Fruit fly (Drosophila melanogaster) whole organism, embryonic: ENCODE data around the gene CG10959.

Source experiments
- Ada2b ChIP-seq: fragments of 200-800 bp; sonication (Bioruptor generic); IDR thresholded peaks from 2 replicates; pipeline ENCODE4 v1.3.6; 2022; ENCODE audit warnings: missing biosample characterization, missing genetic modification characterization
- Awh ChIP-seq: fragments of 200-800 bp; sonication (Bioruptor generic); IDR thresholded peaks from 2 replicates; pipeline ENCODE4, ENCODE4 v1.3.6; 2022; ENCODE audit warnings: missing biosample characterization, missing genetic modification characterization
- B-H2 ChIP-seq: fragments of 200-800 bp; sonication (Bioruptor generic); optimal IDR thresholded peaks from 2 replicates; lab custom pipeline; 2018; ENCODE audit warnings: missing biosample characterization, mild to moderate bottlenecking, missing genetic modification characterization
- Bdp1 ChIP-seq: fragments of 200-800 bp; sonication (Bioruptor generic); optimal IDR thresholded peaks from 3 replicates; lab custom pipeline; 2016; ENCODE audit warnings: missing biosample characterization, missing genetic modification characterization
- CG10209 ChIP-seq: fragments of 200-800 bp; sonication (Bioruptor generic); optimal IDR thresholded peaks from 3 replicates; lab custom pipeline; 2017; ENCODE audit warnings: missing biosample characterization, mild to moderate bottlenecking, missing genetic modification characterization, missing genetic modification reagents
- CG10366 ChIP-seq: fragments of 200-800 bp; sonication (Bioruptor generic); IDR thresholded peaks from 2 replicates; pipeline ENCODE4 v1.3.6; 2022; ENCODE audit warnings: missing biosample characterization, missing genetic modification characterization
- CG11085 ChIP-seq: fragments of 200-800 bp; sonication (Bioruptor generic); IDR thresholded peaks from 2 replicates; pipeline ENCODE4 v1.3.6; 2022; ENCODE audit warnings: missing biosample characterization, missing genetic modification characterization
- CG11093 ChIP-seq: fragments of 200-800 bp; sonication (Bioruptor generic); IDR thresholded peaks from 3 replicates; pipeline ENCODE4 v1.3.6; 2022; ENCODE audit warnings: missing biosample characterization, missing genetic modification characterization
- CG12391 ChIP-seq: fragments of 200-800 bp; sonication (Bioruptor generic); optimal IDR thresholded peaks from 3 replicates; lab custom pipeline; 2018; ENCODE audit warnings: missing biosample characterization, mild to moderate bottlenecking, missing genetic modification characterization, moderate library complexity
- CG14710 ChIP-seq: fragments of 200-800 bp; sonication (Bioruptor generic); optimal IDR thresholded peaks from 3 replicates; lab custom pipeline; 2019; ENCODE audit warnings: missing biosample characterization, mild to moderate bottlenecking, missing genetic modification characterization, moderate library complexity
- CG15514 ChIP-seq: fragments of 200-800 bp; sonication (Bioruptor generic); optimal IDR thresholded peaks from 3 replicates; lab custom pipeline; 2017; ENCODE audit warnings: missing biosample characterization, missing genetic modification characterization, mild to moderate bottlenecking, moderate library complexity, missing genetic modification reagents
- CG17829 ChIP-seq: fragments of 200-800 bp; optimal IDR thresholded peaks from 2 replicates; lab custom pipeline; 2019; ENCODE audit warnings: missing biosample characterization, mild to moderate bottlenecking, missing genetic modification characterization, moderate library complexity
- CG30020 ChIP-seq: fragments of 200-800 bp; optimal IDR thresholded peaks from 2 replicates; lab custom pipeline; 2019; ENCODE audit warnings: missing biosample characterization, mild to moderate bottlenecking, missing genetic modification characterization, moderate library complexity
- CG30431 ChIP-seq: fragments of 200-800 bp; sonication (Bioruptor generic); optimal IDR thresholded peaks from 2 replicates; lab custom pipeline; 2017; ENCODE audit warnings: missing biosample characterization, missing genetic modification characterization
- CG31441 ChIP-seq: fragments of 200-800 bp; sonication (Bioruptor generic); IDR thresholded peaks from 2 replicates; pipeline ENCODE4 v1.3.6; 2022; ENCODE audit warnings: missing biosample characterization, missing genetic modification characterization
- CG34422 ChIP-seq: fragments of 200-800 bp; sonication (Bioruptor generic); IDR thresholded peaks from 3 replicates; pipeline ENCODE4 v1.3.6; 2022; ENCODE audit warnings: missing biosample characterization, missing genetic modification characterization
- CG42726 ChIP-seq: fragments of 200-800 bp; sonication (Bioruptor generic); IDR thresholded peaks from 2 replicates; pipeline ENCODE4 v1.3.6; 2022; ENCODE audit warnings: missing biosample characterization, missing genetic modification characterization; ENCODE audit not compliant: partially characterized antibody
- CG4328 ChIP-seq: fragments of 200-800 bp; sonication (Bioruptor generic); optimal IDR thresholded peaks from 3 replicates; lab custom pipeline; 2017; ENCODE audit warnings: missing biosample characterization, missing genetic modification reagents, missing genetic modification characterization
- CG4360 ChIP-seq: fragments of 200-800 bp; sonication (Bioruptor generic); IDR thresholded peaks from 2 replicates; pipeline ENCODE4 v1.3.6; 2022; ENCODE audit warnings: missing biosample characterization, missing genetic modification characterization
- CG6813 ChIP-seq: fragments of 200-800 bp; sonication (Bioruptor generic); optimal IDR thresholded peaks from 2 replicates; lab custom pipeline; 2017; ENCODE audit warnings: missing biosample characterization, missing genetic modification characterization, mild to moderate bottlenecking, moderate library complexity, missing genetic modification reagents
- CG7271 ChIP-seq: fragments of 200-800 bp; sonication (Bioruptor generic); optimal IDR thresholded peaks from 2 replicates; lab custom pipeline; 2018; ENCODE audit warnings: missing biosample characterization, mild to moderate bottlenecking, missing genetic modification characterization, moderate library complexity
- CG8281 ChIP-seq: fragments of 200-800 bp; sonication (Bioruptor generic); optimal IDR thresholded peaks from 2 replicates; lab custom pipeline; 2018; ENCODE audit warnings: missing biosample characterization, mild to moderate bottlenecking, missing genetic modification characterization, moderate library complexity
- CG8290 ChIP-seq, 3 experiments: fragments of 200-800 bp; sonication (Bioruptor generic); optimal IDR thresholded peaks; 2 replicates each; lab custom pipeline; 2016 to 2019; ENCODE audit warnings: missing biosample characterization in 3 of 3, missing genetic modification characterization in 3 of 3, mild to moderate bottlenecking in 2 of 3, moderate library complexity in 1 of 3
- Deaf1 ChIP-seq: fragments of 200-800 bp; optimal IDR thresholded peaks from 3 replicates; lab custom pipeline; 2019; ENCODE audit warnings: missing biosample characterization, mild to moderate bottlenecking, missing genetic modification characterization, moderate library complexity
- E2f2 ChIP-seq: fragments of 200-800 bp; sonication (Bioruptor generic); IDR thresholded peaks from 2 replicates; pipeline ENCODE4 v1.3.6; 2022; ENCODE audit warnings: missing biosample characterization, missing genetic modification characterization
- Fer1 ChIP-seq: fragments of 200-800 bp; sonication (Bioruptor generic); optimal IDR thresholded peaks from 2 replicates; lab custom pipeline; 2017; ENCODE audit warnings: missing biosample characterization, mild to moderate bottlenecking, missing genetic modification characterization
- HLHmδ ChIP-seq: fragments of 200-800 bp; sonication (Bioruptor generic); optimal IDR thresholded peaks from 2 replicates; lab custom pipeline; 2018; ENCODE audit warnings: missing biosample characterization, mild to moderate bottlenecking, missing genetic modification characterization, moderate library complexity
- Hand ChIP-seq: fragments of 200-800 bp; sonication (Bioruptor generic); optimal IDR thresholded peaks from 2 replicates; lab custom pipeline; 2017; ENCODE audit warnings: mild to moderate bottlenecking, missing biosample characterization, missing genetic modification reagents, missing genetic modification characterization
- Hmr ChIP-seq: fragments of 200-800 bp; sonication (Bioruptor generic); optimal IDR thresholded peaks from 3 replicates; lab custom pipeline; 2017; ENCODE audit warnings: mild to moderate bottlenecking, missing biosample characterization, missing genetic modification reagents, missing genetic modification characterization
- Lim3 ChIP-seq: fragments of 200-800 bp; sonication (Bioruptor generic); IDR thresholded peaks from 2 replicates; pipeline ENCODE4 v1.3.6; 2022; ENCODE audit warnings: missing biosample characterization, missing genetic modification characterization
- Lpt ChIP-seq: fragments of >200 bp; optimal IDR thresholded peaks from 2 replicates; lab custom pipeline; 2018; ENCODE audit warnings: missing biosample characterization, missing genetic modification characterization
- Max ChIP-seq: fragments of 200-800 bp; sonication (Bioruptor generic); optimal IDR thresholded peaks from 2 replicates; lab custom pipeline; 2016; ENCODE audit warnings: missing biosample characterization, mild to moderate bottlenecking, missing genetic modification characterization
- NC2β ChIP-seq: fragments of 200-800 bp; sonication (Bioruptor generic); optimal IDR thresholded peaks from 2 replicates; lab custom pipeline; 2016; ENCODE audit warnings: missing biosample characterization, missing genetic modification characterization
- NFAT ChIP-seq: fragments of 200-800 bp; sonication (Bioruptor generic); IDR thresholded peaks from 2 replicates; pipeline ENCODE4 v1.3.6; 2022; ENCODE audit warnings: missing biosample characterization, missing genetic modification characterization
- Rx ChIP-seq: fragments of 200-800 bp; sonication (Bioruptor generic); IDR thresholded peaks from 2 replicates; pipeline ENCODE4 v1.3.6; 2022; ENCODE audit warnings: missing biosample characterization, missing genetic modification characterization
- Sry-δ ChIP-seq: fragments of 200-800 bp; sonication (Bioruptor generic); optimal IDR thresholded peaks from 2 replicates; lab custom pipeline; 2016; ENCODE audit warnings: missing biosample characterization, missing genetic modification characterization
- esg ChIP-seq: fragments of 200-800 bp; sonication (Bioruptor generic); conservative IDR thresholded peaks from 2 replicates; pipeline ENCODE4 v1.3.6; 2022; ENCODE audit warnings: missing biosample characterization, missing genetic modification characterization
- eve ChIP-seq, 2 experiments: fragments of >200 bp; optimal IDR thresholded peaks; 2 replicates each; lab custom pipeline; 2017; ENCODE audit warnings: missing biosample characterization in 2 of 2, missing genetic modification characterization in 2 of 2
- fd102C ChIP-seq: fragments of 200-800 bp; sonication (Bioruptor generic); optimal IDR thresholded peaks from 2 replicates; lab custom pipeline; 2018; ENCODE audit warnings: missing biosample characterization, mild to moderate bottlenecking, missing genetic modification characterization, moderate library complexity
- gem ChIP-seq: fragments of 200-800 bp; sonication (Bioruptor generic); optimal IDR thresholded peaks from 2 replicates; lab custom pipeline; 2019; ENCODE audit warnings: missing biosample characterization, mild to moderate bottlenecking, missing genetic modification characterization, moderate library complexity
- hbn ChIP-seq: fragments of 200-800 bp; sonication (Bioruptor generic); IDR thresholded peaks from 2 replicates; pipeline ENCODE4 v1.3.6; 2022; ENCODE audit warnings: missing biosample characterization, missing genetic modification characterization; ENCODE audit not compliant: partially characterized antibody
- lmd ChIP-seq: fragments of 200-800 bp; sonication (Bioruptor generic); IDR thresholded peaks from 2 replicates; pipeline ENCODE4 v1.3.6; 2022; ENCODE audit warnings: missing biosample characterization, missing genetic modification characterization
- mam ChIP-seq: fragments of 200-800 bp; sonication (Bioruptor generic); optimal IDR thresholded peaks from 3 replicates; lab custom pipeline; 2016; ENCODE audit warnings: missing biosample characterization, missing genetic modification characterization
- pho ChIP-seq: fragments of 200-800 bp; sonication (Bioruptor generic); optimal IDR thresholded peaks from 2 replicates; lab custom pipeline; 2016; ENCODE audit warnings: missing biosample characterization, missing genetic modification characterization
- sens-2 ChIP-seq: fragments of 200-800 bp; sonication (Bioruptor generic); IDR thresholded peaks from 2 replicates; pipeline ENCODE4 v1.3.6; 2022; ENCODE audit warnings: missing biosample characterization, missing genetic modification characterization
- sima ChIP-seq: fragments of 200-800 bp; sonication (Bioruptor generic); optimal IDR thresholded peaks from 2 replicates; lab custom pipeline; 2016; ENCODE audit warnings: missing biosample characterization, missing genetic modification characterization
- slbo ChIP-seq: fragments of 200-800 bp; sonication (Bioruptor generic); IDR thresholded peaks from 2 replicates; pipeline ENCODE4 v1.3.6; 2022; ENCODE audit warnings: missing biosample characterization, missing genetic modification characterization
- slou ChIP-seq: fragments of 200-800 bp; sonication (Bioruptor generic); optimal IDR thresholded peaks from 3 replicates; lab custom pipeline; 2016; ENCODE audit warnings: missing biosample characterization, missing genetic modification characterization
- sug ChIP-seq: fragments of 200-800 bp; optimal IDR thresholded peaks from 2 replicates; lab custom pipeline; 2019; ENCODE audit warnings: missing biosample characterization, mild to moderate bottlenecking, missing genetic modification characterization, moderate library complexity
- vvl ChIP-seq: fragments of 200-800 bp; sonication (Bioruptor generic); IDR thresholded peaks from 2 replicates; pipeline ENCODE4 v1.3.6; 2022; ENCODE audit warnings: missing biosample characterization, missing genetic modification characterization

CG10959 gene

DNA sequence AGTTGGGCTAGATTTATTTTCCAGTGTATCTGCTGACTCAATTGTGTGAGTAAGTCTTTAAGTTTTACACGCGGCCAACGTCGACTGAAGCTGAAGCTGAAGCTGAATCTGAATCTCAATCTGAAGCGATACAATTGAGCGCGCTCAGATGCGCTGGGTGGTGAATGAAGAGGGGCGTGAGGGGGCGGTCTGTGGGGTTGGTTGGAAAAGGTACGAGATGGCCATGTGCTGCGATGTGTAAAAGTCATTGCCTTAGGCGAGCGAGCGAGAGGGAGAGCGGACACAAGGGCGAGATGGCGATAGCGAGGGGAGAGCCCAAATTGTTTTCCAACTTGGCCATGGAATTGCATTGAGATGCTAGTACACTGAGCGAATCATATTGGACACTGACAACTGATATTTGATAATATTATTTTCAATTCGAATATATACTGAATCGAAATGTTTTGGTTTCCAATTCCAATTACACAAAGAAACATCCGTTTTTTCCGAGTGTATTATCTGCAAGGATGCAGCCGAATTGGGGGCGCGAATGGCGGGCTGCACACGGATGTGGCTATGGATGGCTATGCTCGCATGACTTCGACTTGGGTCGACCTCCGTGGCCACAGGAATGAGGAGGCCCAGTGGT is 48.1 kb downstream of the CG10959 start (continued):
- TF ChIP-seq pho (GFP tag; lab: Kevin White, UChicago) (no peak), vvl (peak; percentile 76), Hmr (GFP tag; lab: Kevin White, UChicago) (no peak), CG10366 (peak; percentile 66), gem (tag; lab: Kevin White, UChicago) (peak; percentile 56), CG14710 (tag; lab: Kevin White, UChicago) (peak; percentile 2), CG30431 (GFP tag; lab: Kevin White, UChicago) (peak; percentile 31), eve (GFP tag; optimal IDR thresholded peaks at IDR 0.05; lab: Kevin White, UChicago) (no peak), CG11085 (no peak), E2f2 (peak; percentile 39; the same call in 1 of the 2 replicates), B-H2 (GFP tag; lab: Kevin White, UChicago) (no peak), fd102C (GFP tag; lab: Kevin White, UChicago) (no peak), slbo (GFP tag; lab: Robert Waterston, UW) (peak; percentile 57), Sry-δ (GFP tag; lab: Kevin White, UChicago) (no peak), NC2β (no peak), CG15514 (GFP tag; lab: Kevin White, UChicago) (no peak), Ada2b (peak; percentile 61), CG8290 (GFP tag; optimal IDR thresholded peaks at IDR 0.05; lab: Kevin White, UChicago) (no peak), CG8290 (tag; optimal IDR thresholded peaks at IDR 0.05; lab: Kevin White, UChicago) (peak in 1 of 2 experiments; percentile 73), mam (GFP tag; lab: Kevin White, UChicago) (no peak), CG10209 (GFP tag; lab: Kevin White, UChicago) (peak; percentile 13), Hand (GFP tag; lab: Kevin White, UChicago) (no peak), sima (GFP tag; lab: Kevin White, UChicago) (no peak), CG8281 (tag; lab: Kevin White, UChicago) (no peak), Max (GFP tag; lab: Kevin White, UChicago) (no peak), hbn (GFP tag; lab: Robert Waterston, UW) (no peak), esg (GFP tag; lab: Robert Waterston, UW) (peak; percentile 49), lmd (GFP tag; lab: Robert Waterston, UW) (peak; percentile 57), Lpt (no peak), CG4328 (GFP tag; lab: Kevin White, UChicago) (no peak), Bdp1 (GFP tag; lab: Kevin White, UChicago) (no peak), sens-2 (GFP tag; lab: Robert Waterston, UW) (0 out of 2 replicates have a peak, but pooled peaks have one; percentile 31), CG4360 (GFP tag; lab: Robert Waterston, UW) (0 out of 2 replicates have a peak, but pooled peaks have one; percentile 11), Rx (GFP tag; lab: Robert Waterston, UW) (peak; percentile 49), NFAT (no peak), slou (GFP tag; lab: Kevin White, UChicago) (no peak), CG6813 (GFP tag; lab: Kevin White, UChicago) (no peak), Deaf1 (tag; lab: Kevin White, UChicago) (no peak), Awh (GFP tag; lab: Robert Waterston, UW) (0 out of 2 replicates have a peak, but pooled peaks have one; percentile 53), CG17829 (tag; lab: Kevin White, UChicago) (peak; percentile 20), Lim3 (GFP tag; lab: Robert Waterston, UW) (no peak), sug (no peak), CG31441 (peak; percentile 55; the same call in 1 of the 2 replicates), HLHmδ (GFP tag; lab: Kevin White, UChicago) (no peak), CG7271 (tag; lab: Kevin White, UChicago) (no peak), CG30020 (tag; lab: Kevin White, UChicago) (no peak), Fer1 (GFP tag; lab: Kevin White, UChicago) (no peak), CG12391 (tag; lab: Kevin White, UChicago) (peak; percentile 34), CG42726 (GFP tag; lab: Robert Waterston, UW) (no peak), CG34422 (GFP tag; lab: Robert Waterston, UW) (peak; percentile 19; the same call in 1 of the 3 replicates), CG11093 (GFP tag; lab: Robert Waterston, UW) (peak; percentile 57; the same call in 1 of the 3 replicates)
